Worm (Caenorhabditis elegans) whole organism, L4 larva: ENCODE measurements around the gene nsph-1.1.

ENCODE experiments used
- D1046.2 ChIP-seq: fragments of 200-800 bp; sonication (Bioruptor generic); IDR thresholded peaks from 2 replicates; pipeline ENCODE4 v1.3.6; 2022; ENCODE audit warnings: missing genetic modification characterization, missing compliant biosample characterization
- F10B5.3 ChIP-seq: sonication (generic microtip); optimal IDR thresholded peaks from 2 replicates; lab custom pipeline; 2016; ENCODE audit warnings: mild to moderate bottlenecking, missing genetic modification characterization, missing compliant biosample characterization
- F26F4.8 ChIP-seq: fragments of 200-800 bp; sonication (Bioruptor generic); conservative IDR thresholded peaks from 2 replicates; pipeline ENCODE4 v1.3.6; 2022; ENCODE audit warnings: missing genetic modification characterization, missing compliant biosample characterization
- F37D6.2 ChIP-seq: sonication (generic microtip); optimal IDR thresholded peaks from 2 replicates; lab custom pipeline; 2016; ENCODE audit warnings: mild to moderate bottlenecking, missing genetic modification characterization, missing compliant biosample characterization
- F49E8.2 ChIP-seq: sonication (generic microtip); optimal IDR thresholded peaks from 2 replicates; lab custom pipeline; 2016; ENCODE audit warnings: missing compliant biosample characterization, mild to moderate bottlenecking, missing genetic modification characterization, borderline replicate concordance
- ZK337.2 ChIP-seq: fragments of 200-800 bp; sonication (Bioruptor generic); IDR thresholded peaks from 2 replicates; pipeline ENCODE4 v1.3.6; 2022; ENCODE audit warnings: missing genetic modification reagents, missing genetic modification characterization, missing compliant biosample characterization
- aha-1 ChIP-seq: fragments of 150-350 bp; peaks from one replicate; lab custom pipeline; 2014; ENCODE audit warnings: missing biosample characterization, missing genetic modification characterization
- ceh-20 ChIP-seq: fragments of 200-800 bp; sonication (Bioruptor generic); IDR thresholded peaks from 2 replicates; pipeline ENCODE4 v1.3.6; 2022; ENCODE audit warnings: missing genetic modification reagents, missing genetic modification characterization, missing compliant biosample characterization
- ceh-28 ChIP-seq: fragments of 150-350 bp; optimal IDR thresholded peaks from 2 replicates; lab custom pipeline; 2014; ENCODE audit warnings: missing biosample characterization, missing genetic modification reagents, missing genetic modification characterization
- ceh-32 ChIP-seq: sonication (generic microtip); optimal IDR thresholded peaks from 2 replicates; lab custom pipeline; 2016; ENCODE audit warnings: mild to moderate bottlenecking, missing genetic modification characterization, missing compliant biosample characterization; ENCODE audit not compliant: poor library complexity
- ces-1 ChIP-seq: fragments of 150-350 bp; sonication (generic microtip); optimal IDR thresholded peaks from 4 replicates; lab custom pipeline; 2014; ENCODE audit warnings: missing biosample characterization, missing genetic modification reagents, missing genetic modification characterization
- cey-2 ChIP-seq: sonication (generic microtip); optimal IDR thresholded peaks from 3 replicates; lab custom pipeline; 2017; ENCODE audit warnings: missing genetic modification characterization, mild to moderate bottlenecking, missing compliant biosample characterization, antibody characterized with exemption, borderline replicate concordance; ENCODE audit not compliant: insufficient read depth
- daf-16 ChIP-seq, 3 experiments: sonication (generic microtip); optimal IDR thresholded peaks; 2 replicates each; lab custom pipeline; 2016 to 2017; ENCODE audit warnings: missing genetic modification characterization in 3 of 3, missing genetic modification reagents in 3 of 3, mild to moderate bottlenecking in 2 of 3, missing compliant biosample characterization in 2 of 3, missing biosample characterization in 1 of 3, moderate library complexity in 1 of 3
- dmd-6 ChIP-seq: fragments of 200-800 bp; sonication (Bioruptor generic); IDR thresholded peaks from 2 replicates; pipeline ENCODE4 v1.3.6; 2022; ENCODE audit warnings: missing genetic modification reagents, missing genetic modification characterization, missing compliant biosample characterization
- dmd-8 ChIP-seq: fragments of 200-800 bp; sonication (Bioruptor generic); IDR thresholded peaks from 2 replicates; pipeline ENCODE4 v1.3.6; 2022; ENCODE audit warnings: missing genetic modification characterization, missing compliant biosample characterization
- egl-27 ChIP-seq: sonication (generic microtip); optimal IDR thresholded peaks from 3 replicates; lab custom pipeline; 2017; ENCODE audit warnings: missing biosample characterization, missing genetic modification reagents, missing genetic modification characterization
- fkh-10 ChIP-seq: fragments of 150-350 bp; optimal IDR thresholded peaks from 2 replicates; lab custom pipeline; 2014; ENCODE audit warnings: missing biosample characterization, missing genetic modification reagents, missing genetic modification characterization
- gei-8 ChIP-seq: fragments of 200-800 bp; sonication (Bioruptor generic); optimal IDR thresholded peaks from 2 replicates; lab custom pipeline; 2018; ENCODE audit warnings: mild to moderate bottlenecking, missing genetic modification characterization, missing compliant biosample characterization
- hif-1 ChIP-seq, 2 experiments: sonication (generic microtip); optimal IDR thresholded peaks; 2 replicates each; lab custom pipeline; 2016 to 2017; ENCODE audit warnings: missing compliant biosample characterization in 2 of 2, missing genetic modification characterization in 2 of 2, missing genetic modification reagents in 2 of 2, missing genotype in 2 of 2, mild to moderate bottlenecking in 1 of 2
- hlh-11 ChIP-seq: fragments of 200-800 bp; sonication (Bioruptor generic); optimal IDR thresholded peaks from 2 replicates; lab custom pipeline; 2018; ENCODE audit warnings: mild to moderate bottlenecking, missing genetic modification characterization, missing compliant biosample characterization
- hlh-30 ChIP-seq: sonication (generic microtip); optimal IDR thresholded peaks from 2 replicates; lab custom pipeline; 2017; ENCODE audit warnings: antibody characterized with exemption, mild to moderate bottlenecking, missing genetic modification characterization, missing compliant biosample characterization; ENCODE audit not compliant: insufficient read depth
- hmg-1.1 ChIP-seq: fragments of 200-800 bp; sonication (Bioruptor generic); IDR thresholded peaks from 2 replicates; pipeline ENCODE4 v1.3.6; 2022; ENCODE audit warnings: missing genetic modification reagents, missing genetic modification characterization, missing compliant biosample characterization
- lin-1 ChIP-seq: fragments of 200-800 bp; sonication (Bioruptor generic); IDR thresholded peaks from 2 replicates; pipeline ENCODE4 v1.3.6; 2022; ENCODE audit warnings: missing genetic modification reagents, missing genetic modification characterization, missing compliant biosample characterization
- lin-38 ChIP-seq: fragments of 200-800 bp; sonication (Bioruptor generic); IDR thresholded peaks from 2 replicates; pipeline ENCODE4 v1.3.6; 2022; ENCODE audit warnings: missing genetic modification reagents, missing genetic modification characterization, missing compliant biosample characterization
- lsy-2 ChIP-seq, 2 experiments: fragments of 150-350 bp in 1 of 2; sonication (generic microtip) in 1 of 2; optimal IDR thresholded peaks; 2 replicates each; lab custom pipeline; 2014 to 2017; ENCODE audit warnings: missing biosample characterization in 2 of 2, missing genetic modification characterization in 2 of 2
- madf-9 ChIP-seq: fragments of 200-800 bp; sonication (Bioruptor generic); conservative IDR thresholded peaks from 2 replicates; pipeline ENCODE4 v1.3.6; 2022; ENCODE audit warnings: missing genetic modification reagents, missing genetic modification characterization, missing compliant biosample characterization
- mdl-1 ChIP-seq, 2 experiments: fragments of 150-350 bp in 1 of 2; sonication (generic microtip) in 1 of 2; optimal IDR thresholded peaks; 2 replicates each; lab custom pipeline; 2014 to 2017; ENCODE audit warnings: missing biosample characterization in 2 of 2, missing genetic modification characterization in 2 of 2
- mdt-29 ChIP-seq: fragments of 200-800 bp; sonication (Bioruptor generic); IDR thresholded peaks from 2 replicates; pipeline ENCODE4 v1.3.6; 2022; ENCODE audit warnings: missing genetic modification reagents, missing genetic modification characterization, missing compliant biosample characterization
- mep-1 ChIP-seq: fragments of 150-350 bp; sonication (generic microtip); optimal IDR thresholded peaks from 3 replicates; lab custom pipeline; 2014; ENCODE audit warnings: missing biosample characterization, missing genetic modification characterization
- nhr-102 ChIP-seq: sonication (generic microtip); optimal IDR thresholded peaks from 2 replicates; lab custom pipeline; 2016; ENCODE audit warnings: mild to moderate bottlenecking, missing genetic modification characterization, moderate library complexity, missing compliant biosample characterization
- nhr-11 ChIP-seq: fragments of 150-350 bp; optimal IDR thresholded peaks from 2 replicates; lab custom pipeline; 2014; ENCODE audit warnings: missing biosample characterization, missing genetic modification characterization
- nhr-111 ChIP-seq: fragments of 200-800 bp; sonication (Bioruptor generic); optimal IDR thresholded peaks from 2 replicates; lab custom pipeline; 2018; ENCODE audit warnings: mild to moderate bottlenecking, missing genetic modification characterization, missing compliant biosample characterization
- nhr-41 ChIP-seq: fragments of 200-800 bp; sonication (Bioruptor generic); IDR thresholded peaks from 2 replicates; pipeline ENCODE4 v1.3.6; 2022; ENCODE audit warnings: missing genetic modification reagents, missing genetic modification characterization, missing compliant biosample characterization
- nhr-48 ChIP-seq: sonication (generic microtip); optimal IDR thresholded peaks from 2 replicates; lab custom pipeline; 2016; ENCODE audit warnings: mild to moderate bottlenecking, missing genetic modification characterization, missing compliant biosample characterization
- rbr-2 ChIP-seq: sonication (generic microtip); optimal IDR thresholded peaks from 2 replicates; lab custom pipeline; 2016; ENCODE audit warnings: missing genotype, missing genetic modification characterization, missing compliant biosample characterization
- set-16 ChIP-seq: fragments of 200-800 bp; sonication (Bioruptor generic); IDR thresholded peaks from 2 replicates; pipeline ENCODE4 v1.3.6; 2022; ENCODE audit warnings: missing genetic modification reagents, missing genetic modification characterization, missing compliant biosample characterization
- skn-1 ChIP-seq: fragments of 150-350 bp; optimal IDR thresholded peaks from 2 replicates; lab custom pipeline; 2014; ENCODE audit warnings: missing biosample characterization, missing genetic modification characterization
- spr-3 ChIP-seq: fragments of 200-800 bp; sonication (Bioruptor generic); optimal IDR thresholded peaks from 2 replicates; lab custom pipeline; 2018; ENCODE audit warnings: mild to moderate bottlenecking, missing genetic modification characterization, missing compliant biosample characterization
- tag-97 ChIP-seq: fragments of 200-800 bp; sonication (Bioruptor generic); IDR thresholded peaks from 2 replicates; pipeline ENCODE4 v1.3.6; 2022; ENCODE audit warnings: missing genetic modification characterization, missing compliant biosample characterization
- tra-1 ChIP-seq: fragments of 200-800 bp; sonication (Bioruptor generic); IDR thresholded peaks from 2 replicates; pipeline ENCODE4 v1.3.6; 2022; ENCODE audit warnings: missing genetic modification reagents, missing genetic modification characterization, missing compliant biosample characterization
- unc-62 ChIP-seq, 3 experiments: fragments of 150-350 bp in 1 of 3; sonication (generic microtip); optimal IDR thresholded peaks in 2 of 3; peaks in 1 of 3; 1 replicate in 1 of 3; 2 replicates in 2 of 3; lab custom pipeline; 2014 to 2017; ENCODE audit warnings: missing biosample characterization in 3 of 3, missing genetic modification characterization in 3 of 3, missing genetic modification reagents in 3 of 3, missing genotype in 1 of 3
- zip-11 ChIP-seq: fragments of 200-800 bp; sonication (Bioruptor generic); IDR thresholded peaks from 2 replicates; pipeline ENCODE4 v1.3.6; 2022; ENCODE audit warnings: missing genetic modification characterization, missing compliant biosample characterization

nsph-1.1 gene

DNA sequence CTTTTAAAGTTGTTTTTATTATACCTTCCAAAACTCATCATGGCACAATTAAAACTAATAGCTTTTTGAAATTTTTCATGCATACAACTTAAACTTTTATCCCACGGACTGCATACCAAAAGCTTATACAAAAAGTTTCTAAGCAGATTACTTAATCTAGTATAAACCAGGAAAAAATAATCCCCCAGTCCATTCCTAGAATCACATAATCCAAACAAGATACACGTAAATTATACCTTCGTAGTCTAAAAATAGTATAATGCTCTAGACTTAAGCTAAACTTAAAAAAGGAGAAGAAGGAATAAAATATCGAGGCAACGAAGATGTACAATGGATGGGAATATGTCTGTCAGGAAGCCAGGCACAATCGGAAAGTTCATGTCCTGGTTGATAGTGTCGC, 28.7 kb downstream of the nsph-1.1 start:
- TF ChIP-seq lin-1 (GFP tag; lab: Robert Waterston, UW) (no peak), egl-27 (tag; lab: Kevin White, UChicago) (no peak), D1046.2 (GFP tag; lab: Robert Waterston, UW) (no peak), skn-1 (no peak), F10B5.3 (tag; lab: Kevin White, UChicago) (no peak), F26F4.8 (GFP tag; lab: Robert Waterston, UW) (no peak), spr-3 (GFP tag; lab: Kevin White, UChicago) (no peak), lin-38 (GFP tag; lab: Robert Waterston, UW) (no peak), dmd-8 (GFP tag; lab: Robert Waterston, UW) (no peak), zip-11 (no peak), lsy-2 (tag; optimal IDR thresholded peaks at IDR 0.05; lab: Kevin White, UChicago) (no peak), nhr-111 (GFP tag; lab: Kevin White, UChicago) (no peak)

DNA sequence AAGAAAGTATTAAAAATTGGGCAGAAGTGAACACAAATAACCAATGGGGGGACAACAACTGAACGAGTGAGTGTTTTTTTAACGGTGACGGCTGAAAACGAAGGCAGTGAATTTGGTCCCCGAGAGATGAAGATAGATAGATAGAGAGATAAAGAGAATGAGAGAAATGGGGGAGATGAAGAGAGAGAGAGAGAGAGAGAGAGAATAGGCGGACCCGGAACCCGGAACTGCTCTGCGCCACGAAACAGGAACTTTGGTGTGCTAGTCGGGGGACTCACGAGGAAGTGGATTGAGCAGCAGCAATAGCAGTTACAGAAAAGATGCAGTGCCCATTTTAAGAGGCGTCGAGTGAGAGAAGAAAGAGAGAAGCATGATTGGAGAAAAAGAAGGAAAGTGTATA, 29.8 kb downstream of the nsph-1.1 start:
- no peak for TF ChIP-seq F10B5.3 (tag; lab: Kevin White, UChicago)
- no peak for TF ChIP-seq madf-9
- TF ChIP-seq nhr-41 (GFP tag; lab: Robert Waterston, UW): no peak
- peak; percentile 6 for TF ChIP-seq ceh-32 (tag; lab: Kevin White, UChicago)
- TF ChIP-seq hlh-30 (tag; lab: Kevin White, UChicago): peak; percentile 67
- TF ChIP-seq ceh-20: peak; percentile 72; the same call in 1 of the 2 replicates
- TF ChIP-seq mdl-1 (tag; optimal IDR thresholded peaks at IDR 0.05; lab: Kevin White, UChicago): peak; percentile 3 to 76
- peak; percentile 48 for TF ChIP-seq gei-8 (GFP tag; lab: Kevin White, UChicago)
- TF ChIP-seq ceh-28 (tag; lab: Kevin White, UChicago): no peak
- no peak for TF ChIP-seq cey-2
- TF ChIP-seq tag-97 (GFP tag; lab: Robert Waterston, UW): peak; percentile 98
- TF ChIP-seq set-16 (GFP tag; lab: Robert Waterston, UW): peak; percentile 57; the same call in 1 of the 2 replicates
- TF ChIP-seq lin-38 (GFP tag; lab: Robert Waterston, UW): no peak
- TF ChIP-seq hlh-11: peak; percentile 57
- no peak for TF ChIP-seq mdt-29 (GFP tag; lab: Robert Waterston, UW)
- TF ChIP-seq hif-1 (tag; optimal IDR thresholded peaks at IDR 0.05; lab: Kevin White, UChicago): peak in 1 of 2 experiments; percentile 76
- TF ChIP-seq dmd-8 (GFP tag; lab: Robert Waterston, UW): 0 out of 2 replicates have a peak, but pooled peaks have one; percentile 55
- peak; percentile 49 for TF ChIP-seq hmg-1.1
- 0 out of 2 replicates have a peak, but pooled peaks have one; percentile 35 for TF ChIP-seq ZK337.2 (GFP tag; lab: Robert Waterston, UW)
- peak; percentile 63 for TF ChIP-seq nhr-11 (tag; lab: Kevin White, UChicago)
- TF ChIP-seq nhr-102: no peak
- TF ChIP-seq mep-1: peak; percentile 77
- TF ChIP-seq daf-16 (GFP tag; optimal IDR thresholded peaks at IDR 0.05; lab: Kevin White, UChicago): peak in 1 of 2 experiments; percentile 49
- no peak for TF ChIP-seq daf-16 (tag; optimal IDR thresholded peaks at IDR 0.05; lab: Kevin White, UChicago)
- TF ChIP-seq nhr-48 (tag; lab: Kevin White, UChicago): peak; percentile 54
- TF ChIP-seq F49E8.2 (tag; lab: Kevin White, UChicago): no peak
- 0 out of 2 replicates have a peak, but pooled peaks have one; percentile 30 for TF ChIP-seq tra-1
- TF ChIP-seq lsy-2 (tag; optimal IDR thresholded peaks at IDR 0.05; lab: Kevin White, UChicago): peak; percentile 50 to 74
- TF ChIP-seq dmd-6 (GFP tag; lab: Robert Waterston, UW): peak; percentile 76
- TF ChIP-seq F37D6.2 (tag; lab: Kevin White, UChicago): peak; percentile 59
- peak; percentile 41 for TF ChIP-seq aha-1 (tag; lab: Kevin White, UChicago)
- peak; percentile 96 for TF ChIP-seq fkh-10
- TF ChIP-seq F26F4.8 (GFP tag; lab: Robert Waterston, UW): no peak
- peak; percentile 25 for TF ChIP-seq ces-1 (GFP tag; lab: Kevin White, UChicago)
- TF ChIP-seq rbr-2 (tag; lab: Kevin White, UChicago): peak; percentile 88
- peak in 1 of 2 experiments; percentile 88 for TF ChIP-seq unc-62 (GFP tag; optimal IDR thresholded peaks at IDR 0.05 in 1 of 2; lab: Kevin White, UChicago)
- no peak for TF ChIP-seq unc-62 (tag; optimal IDR thresholded peaks at IDR 0.05; lab: Kevin White, UChicago)
